Fruit fly (Drosophila melanogaster) whole organism, wandering third instar larva: ENCODE results near the gene CCT3.

Experiments
- CG9705 ChIP-seq: fragments of 200-800 bp; sonication (Bioruptor generic); optimal IDR thresholded peaks from 2 replicates; lab custom pipeline; 2018; ENCODE audit warnings: missing biosample characterization, mild to moderate bottlenecking, missing genetic modification characterization
- Hnf4 ChIP-seq: fragments of 200-800 bp; sonication (Bioruptor generic); optimal IDR thresholded peaks from 2 replicates; lab custom pipeline; 2016; ENCODE audit warnings: missing biosample characterization, mild to moderate bottlenecking, missing genetic modification characterization
- Mio ChIP-seq: sonication (Bioruptor generic); optimal IDR thresholded peaks from 2 replicates; lab custom pipeline; 2016; ENCODE audit warnings: missing biosample characterization, missing genetic modification characterization
- OdsH ChIP-seq: fragments of 200-800 bp; sonication (Bioruptor generic); optimal IDR thresholded peaks from 2 replicates; lab custom pipeline; 2016; ENCODE audit warnings: missing biosample characterization, mild to moderate bottlenecking, missing genetic modification characterization
- br ChIP-seq: fragments of 200-800 bp; sonication (Bioruptor generic); optimal IDR thresholded peaks from 2 replicates; lab custom pipeline; 2016; ENCODE audit warnings: missing biosample characterization, missing genetic modification characterization
- fru ChIP-seq: fragments of 200-800 bp; sonication (Bioruptor generic); optimal IDR thresholded peaks from 3 replicates; lab custom pipeline; 2016; ENCODE audit warnings: missing biosample characterization, mild to moderate bottlenecking, missing genetic modification characterization

dm6 chr3R:16630564-16630963 is 16.8 kb upstream of the CCT3 start:
- TF ChIP-seq fru (GFP tag; lab: Kevin White, UChicago): no peak
- no peak for TF ChIP-seq Mio (GFP tag; lab: Kevin White, UChicago)
- TF ChIP-seq br (GFP tag; lab: Kevin White, UChicago): no peak
- no peak for TF ChIP-seq OdsH
- no peak for TF ChIP-seq CG9705 (GFP tag; lab: Kevin White, UChicago)
- no peak for TF ChIP-seq Hnf4
